Fruit fly (Drosophila melanogaster): ENCODE results near the gene GstD3.

GstD3 gene

DNA sequence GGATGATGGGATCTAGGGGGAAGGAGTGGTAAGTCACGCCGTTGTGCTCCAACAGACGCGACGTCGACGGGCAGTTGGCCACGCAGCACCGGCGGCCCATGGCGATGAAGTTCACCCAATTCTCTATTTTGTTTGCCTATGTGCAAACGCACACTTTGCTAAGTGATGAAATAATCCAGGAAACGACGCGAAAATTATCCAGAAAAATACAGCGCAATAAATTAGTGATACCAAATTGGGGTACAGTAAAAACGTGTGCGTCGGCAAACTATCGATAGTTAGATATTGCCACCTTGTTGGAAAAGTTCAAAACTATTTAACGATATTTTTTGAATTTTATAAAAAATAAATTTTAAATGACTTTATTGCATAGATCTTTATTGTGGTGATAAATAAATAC is 16.8 kb upstream of the GstD3 start, which contains the start of gene MBD-R2 (continued):
- no peak for TF ChIP-seq CG10462 (GFP tag; optimal IDR thresholded peaks at IDR 0.05)
- TF ChIP-seq fd102C (GFP tag; optimal IDR thresholded peaks at IDR 0.05): no peak
- TF ChIP-seq CG11247 (GFP tag; IDR thresholded peaks at IDR 0.05): no peak
- peak; percentile 34 for TF ChIP-seq CG12391 (tag; optimal IDR thresholded peaks at IDR 0.05)
- TF ChIP-seq Awh (GFP tag; IDR thresholded peaks at IDR 0.05): no peak
- no peak for TF ChIP-seq luna (GFP tag; optimal IDR thresholded peaks at IDR 0.05)
- TF ChIP-seq CG17186 (GFP tag; optimal IDR thresholded peaks at IDR 0.05): peak; percentile 51
- no peak for TF ChIP-seq Camta (GFP tag; optimal IDR thresholded peaks at IDR 0.05)
- TF ChIP-seq schlank (tag; optimal IDR thresholded peaks at IDR 0.05): no peak
- TF ChIP-seq bcd (GFP tag; optimal IDR thresholded peaks at IDR 0.05): no peak
- no peak for TF ChIP-seq CG7357 (GFP tag; IDR thresholded peaks at IDR 0.05)
- no peak for TF ChIP-seq pfk (GFP tag; optimal IDR thresholded peaks at IDR 0.05)
- no peak for TF ChIP-seq CG10321 (GFP tag; IDR thresholded peaks at IDR 0.05)
- no peak for TF ChIP-seq dmrt11E (tag; optimal IDR thresholded peaks at IDR 0.05)
- peak; percentile 62 for TF ChIP-seq CG12659 (GFP tag; optimal IDR thresholded peaks at IDR 0.05)
- no peak for TF ChIP-seq vfl (GFP tag; optimal IDR thresholded peaks at IDR 0.05)
- TF ChIP-seq NC2β (GFP tag; optimal IDR thresholded peaks at IDR 0.05): no peak
- TF ChIP-seq Hey (tag; optimal IDR thresholded peaks at IDR 0.05): no peak
- TF ChIP-seq CHES-1-like (GFP tag; optimal IDR thresholded peaks at IDR 0.05): no peak
- TF ChIP-seq her (GFP tag; optimal IDR thresholded peaks at IDR 0.05): no peak
- TF ChIP-seq pita (GFP tag; optimal IDR thresholded peaks at IDR 0.05): no peak
- no peak for TF ChIP-seq chinmo (GFP tag; IDR thresholded peaks at IDR 0.05; ENCODE audit: partially characterized antibody)
- no peak for TF ChIP-seq CG2120 (GFP tag; optimal IDR thresholded peaks at IDR 0.05)
- no peak for TF ChIP-seq org-1 (GFP tag; optimal IDR thresholded peaks at IDR 0.05)
- no peak for TF ChIP-seq Eip74EF (GFP tag; optimal IDR thresholded peaks at IDR 0.05)
- TF ChIP-seq CG1603 (tag; optimal IDR thresholded peaks at IDR 0.05): peak; percentile 39
- TF ChIP-seq CG5180 (GFP tag; optimal IDR thresholded peaks at IDR 0.05): no peak
- TF ChIP-seq hbn (GFP tag; IDR thresholded peaks at IDR 0.05; ENCODE audit: partially characterized antibody): peak; percentile 71
- TF ChIP-seq wor (GFP tag; IDR thresholded peaks at IDR 0.05): no peak
- TF ChIP-seq pb (GFP tag; optimal IDR thresholded peaks at IDR 0.05): no peak
- TF ChIP-seq rib (GFP tag; IDR thresholded peaks at IDR 0.05): no peak
- TF ChIP-seq CG11456 (GFP tag; IDR thresholded peaks at IDR 0.05): no peak
- no peak for TF ChIP-seq NC2α (GFP tag; optimal IDR thresholded peaks at IDR 0.05)
- no peak for TF ChIP-seq CG7786 (GFP tag; optimal IDR thresholded peaks at IDR 0.05)
- TF ChIP-seq Xbp1 (GFP tag; optimal IDR thresholded peaks at IDR 0.05): no peak
- TF ChIP-seq CG2199 (GFP tag; IDR thresholded peaks at IDR 0.05): no peak
- no peak for TF ChIP-seq Nf-YA (GFP tag; IDR thresholded peaks at IDR 0.05)
- no peak for TF ChIP-seq CG11398 (GFP tag; optimal IDR thresholded peaks at IDR 0.05)
- peak; percentile 69 for TF ChIP-seq CG16813 (GFP tag; IDR thresholded peaks at IDR 0.05; ENCODE audit: partially characterized antibody)
- TF ChIP-seq ttk (GFP tag; IDR thresholded peaks at IDR 0.05): no peak
- no peak for TF ChIP-seq CG18476 (GFP tag; optimal IDR thresholded peaks at IDR 0.05)
- TF ChIP-seq Dip3 (GFP tag; optimal IDR thresholded peaks at IDR 0.05): no peak
- TF ChIP-seq CG6175 (GFP tag; IDR thresholded peaks at IDR 0.05): no peak
- no peak for TF ChIP-seq CG9932 (GFP tag; IDR thresholded peaks at IDR 0.05)
- peak; percentile 42; the same call in 1 of the 2 replicates for TF ChIP-seq sna (GFP tag; IDR thresholded peaks at IDR 0.05; ENCODE audit: partially characterized antibody)
- TF ChIP-seq Sry-β (GFP tag; optimal IDR thresholded peaks at IDR 0.05): no peak
- TF ChIP-seq nom (GFP tag; optimal IDR thresholded peaks at IDR 0.05): no peak
- TF ChIP-seq CG6854 (GFP tag; optimal IDR thresholded peaks at IDR 0.05): no peak
- no peak for TF ChIP-seq Mad (GFP tag; optimal IDR thresholded peaks at IDR 0.05)
- no peak for TF ChIP-seq sob (GFP tag; IDR thresholded peaks at IDR 0.05)
- TF ChIP-seq salm (tag; optimal IDR thresholded peaks at IDR 0.05): no peak
- no peak for TF ChIP-seq aop (GFP tag; IDR thresholded peaks at IDR 0.05)
